Fruit fly (Drosophila melanogaster): ENCODE measurements around the gene Ssu72.

Gene Ssu72

DNA sequence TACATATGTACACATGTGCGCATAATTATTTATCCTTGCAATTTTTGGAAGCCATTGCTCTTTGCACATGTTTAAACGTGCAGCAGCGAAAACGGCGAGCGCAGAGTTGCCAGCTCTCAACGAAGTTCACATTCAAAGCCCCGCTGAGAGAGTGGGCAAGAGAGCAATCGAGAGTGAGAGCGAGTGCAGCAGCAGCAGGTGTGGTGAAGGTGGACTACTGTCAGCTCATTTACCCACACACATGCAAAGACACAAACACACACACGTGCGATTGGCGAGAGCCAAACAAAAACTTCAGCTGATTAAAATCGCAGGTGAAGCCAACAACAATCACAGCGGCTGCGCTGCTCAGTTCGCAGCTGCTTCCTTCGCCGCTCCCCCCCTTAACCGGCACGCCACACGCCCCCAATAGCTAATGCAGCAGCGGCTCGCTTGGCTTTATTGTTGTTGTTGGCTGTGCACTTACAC lies 33.0 kb upstream of the Ssu72 start:
- TF ChIP-seq bab1 (GFP tag; optimal IDR thresholded peaks at IDR 0.05) = peak; percentile 16
- TF ChIP-seq cnc (optimal IDR thresholded peaks at IDR 0.05) = no peak
- peak; percentile 64 for TF ChIP-seq cic (GFP tag; optimal IDR thresholded peaks at IDR 0.05)
- no peak for TF ChIP-seq Hr96 (GFP tag; optimal IDR thresholded peaks at IDR 0.05)
- peak; percentile 90 for TF ChIP-seq Mnt (GFP tag; optimal IDR thresholded peaks at IDR 0.05)
- peak; percentile 78 for TF ChIP-seq pad (GFP tag; optimal IDR thresholded peaks at IDR 0.05)
- TF ChIP-seq CG11617 (GFP tag; optimal IDR thresholded peaks at IDR 0.05) = peak; percentile 12
- peak; percentile 25 for TF ChIP-seq CG14711 (tag; optimal IDR thresholded peaks at IDR 0.05)
- peak; percentile 60 for TF ChIP-seq tj (GFP tag; optimal IDR thresholded peaks at IDR 0.05)
- no peak for TF ChIP-seq CG7045 (GFP tag; optimal IDR thresholded peaks at IDR 0.05)
- no peak for TF ChIP-seq toe (GFP tag; optimal IDR thresholded peaks at IDR 0.05)
- TF ChIP-seq CG12768 (GFP tag; optimal IDR thresholded peaks at IDR 0.05) = peak; percentile 17
- peak; percentile 10 for TF ChIP-seq CG7101 (tag; optimal IDR thresholded peaks at IDR 0.05)

DNA sequence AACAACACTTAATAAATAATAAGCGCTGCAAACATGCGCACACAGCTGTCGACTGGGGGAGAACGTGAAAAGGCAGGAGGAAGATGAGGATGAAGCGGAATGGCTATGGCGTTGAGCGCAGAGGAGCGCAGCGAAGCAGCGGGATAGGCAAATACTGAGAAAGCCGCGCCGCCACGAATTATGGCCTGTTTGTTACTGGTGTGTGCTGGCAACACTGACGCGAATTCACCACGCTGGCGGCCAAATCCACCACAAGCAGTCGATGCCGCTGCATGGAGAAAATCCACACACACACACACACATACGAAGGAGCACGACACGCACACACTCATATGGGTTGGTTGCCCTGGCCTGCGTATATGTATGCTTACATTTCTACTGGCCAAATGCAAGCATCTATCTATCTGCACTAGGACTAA lies 27.4 kb upstream of the Ssu72 start:
- TF ChIP-seq CG5204 (GFP tag; optimal IDR thresholded peaks at IDR 0.05) (no peak), toe (GFP tag; optimal IDR thresholded peaks at IDR 0.05) (no peak), CG11617 (GFP tag; optimal IDR thresholded peaks at IDR 0.05) (peak; percentile 9), ovo (GFP tag; optimal IDR thresholded peaks at IDR 0.05) (no peak), CG7045 (GFP tag; optimal IDR thresholded peaks at IDR 0.05) (no peak), kay (GFP tag; ENCODE audit: borderline replicate concordance) (no peak), CG33017 (tag; optimal IDR thresholded peaks at IDR 0.05) (peak; percentile 19), pad (GFP tag; optimal IDR thresholded peaks at IDR 0.05) (peak; percentile 98), tj (GFP tag; optimal IDR thresholded peaks at IDR 0.05) (peak; percentile 5), CG7101 (tag; optimal IDR thresholded peaks at IDR 0.05) (peak; percentile 13), bab1 (GFP tag; optimal IDR thresholded peaks at IDR 0.05) (peak; percentile 27), Hr96 (GFP tag; optimal IDR thresholded peaks at IDR 0.05) (no peak), Clk (GFP tag; optimal IDR thresholded peaks at IDR 0.05) (no peak), Crg-1 (GFP tag; optimal IDR thresholded peaks at IDR 0.05) (no peak), cic (GFP tag; optimal IDR thresholded peaks at IDR 0.05) (peak; percentile 6), CG14711 (tag; optimal IDR thresholded peaks at IDR 0.05) (peak; percentile 71), CG12768 (GFP tag; optimal IDR thresholded peaks at IDR 0.05) (peak; percentile 4), CG1620 (GFP tag; optimal IDR thresholded peaks at IDR 0.05) (peak; percentile 4), Mnt (GFP tag; optimal IDR thresholded peaks at IDR 0.05) (peak; percentile 50), cnc (optimal IDR thresholded peaks at IDR 0.05) (no peak)

DNA sequence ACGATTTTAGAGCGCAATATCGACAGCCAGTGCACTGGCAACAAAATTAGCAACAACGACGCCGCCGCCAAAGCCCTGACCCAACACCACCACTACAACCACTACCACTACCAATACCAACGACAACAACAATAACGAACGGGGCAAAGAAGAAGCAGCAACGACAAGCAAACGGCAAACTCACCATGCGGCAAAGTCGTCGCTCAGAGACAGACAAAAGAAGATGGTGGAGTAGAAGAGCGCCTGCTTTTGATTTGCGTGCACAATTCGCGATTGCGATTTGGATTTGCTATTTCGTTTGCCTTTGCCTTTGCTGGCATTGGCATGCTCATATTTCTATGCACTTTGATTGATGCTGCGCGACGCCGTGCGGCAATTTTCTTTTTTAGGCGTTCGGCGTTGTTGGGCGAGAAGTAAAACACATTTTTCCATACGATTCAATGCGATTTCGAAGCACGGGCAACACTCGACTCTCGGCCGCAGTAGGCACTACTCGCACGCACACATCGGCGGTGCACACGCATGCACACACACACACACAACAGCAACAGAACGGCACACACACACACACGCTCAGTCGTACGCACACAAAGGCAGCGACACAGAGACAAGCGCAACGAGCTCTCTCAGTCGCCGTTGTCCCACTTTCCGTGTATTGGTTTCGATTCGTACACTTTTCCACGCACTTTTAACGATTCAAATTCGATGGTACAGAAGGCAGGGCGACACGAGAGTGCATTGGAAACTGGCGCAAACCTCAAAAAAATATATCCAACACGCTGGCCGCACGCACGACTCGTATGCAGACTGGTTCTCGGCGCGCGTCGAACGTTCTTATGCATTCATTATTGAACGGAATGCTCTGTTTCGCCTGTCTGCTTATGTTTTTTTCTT lies 26.7 kb upstream of the Ssu72 start:
- no peak for TF ChIP-seq toe (GFP tag; optimal IDR thresholded peaks at IDR 0.05)
- no peak for TF ChIP-seq Clk (GFP tag; optimal IDR thresholded peaks at IDR 0.05)
- no peak for TF ChIP-seq cnc (optimal IDR thresholded peaks at IDR 0.05)
- peak; percentile 26 for TF ChIP-seq tj (GFP tag; optimal IDR thresholded peaks at IDR 0.05)
- no peak for TF ChIP-seq Crg-1 (GFP tag; optimal IDR thresholded peaks at IDR 0.05)
- TF ChIP-seq ovo (GFP tag; optimal IDR thresholded peaks at IDR 0.05) = no peak
- no peak for TF ChIP-seq CG33017 (tag; optimal IDR thresholded peaks at IDR 0.05)
- TF ChIP-seq CG14711 (tag; optimal IDR thresholded peaks at IDR 0.05) = no peak
- peak; percentile 96 for TF ChIP-seq pad (GFP tag; optimal IDR thresholded peaks at IDR 0.05)
- peak; percentile 48 for TF ChIP-seq bab1 (GFP tag; optimal IDR thresholded peaks at IDR 0.05)
- TF ChIP-seq kay (GFP tag; ENCODE audit: borderline replicate concordance) = no peak
- no peak for TF ChIP-seq cic (GFP tag; optimal IDR thresholded peaks at IDR 0.05)
- no peak for TF ChIP-seq Hr96 (GFP tag; optimal IDR thresholded peaks at IDR 0.05)
- TF ChIP-seq CG7045 (GFP tag; optimal IDR thresholded peaks at IDR 0.05) = no peak
- TF ChIP-seq CG12768 (GFP tag; optimal IDR thresholded peaks at IDR 0.05) = no peak
- no peak for TF ChIP-seq CG5204 (GFP tag; optimal IDR thresholded peaks at IDR 0.05)
- no peak for TF ChIP-seq CG1620 (GFP tag; optimal IDR thresholded peaks at IDR 0.05)
- TF ChIP-seq CG7101 (tag; optimal IDR thresholded peaks at IDR 0.05) = peak; percentile 26
- peak; percentile 4 for TF ChIP-seq Mnt (GFP tag; optimal IDR thresholded peaks at IDR 0.05)
- TF ChIP-seq CG11617 (GFP tag; optimal IDR thresholded peaks at IDR 0.05) = no peak

DNA sequence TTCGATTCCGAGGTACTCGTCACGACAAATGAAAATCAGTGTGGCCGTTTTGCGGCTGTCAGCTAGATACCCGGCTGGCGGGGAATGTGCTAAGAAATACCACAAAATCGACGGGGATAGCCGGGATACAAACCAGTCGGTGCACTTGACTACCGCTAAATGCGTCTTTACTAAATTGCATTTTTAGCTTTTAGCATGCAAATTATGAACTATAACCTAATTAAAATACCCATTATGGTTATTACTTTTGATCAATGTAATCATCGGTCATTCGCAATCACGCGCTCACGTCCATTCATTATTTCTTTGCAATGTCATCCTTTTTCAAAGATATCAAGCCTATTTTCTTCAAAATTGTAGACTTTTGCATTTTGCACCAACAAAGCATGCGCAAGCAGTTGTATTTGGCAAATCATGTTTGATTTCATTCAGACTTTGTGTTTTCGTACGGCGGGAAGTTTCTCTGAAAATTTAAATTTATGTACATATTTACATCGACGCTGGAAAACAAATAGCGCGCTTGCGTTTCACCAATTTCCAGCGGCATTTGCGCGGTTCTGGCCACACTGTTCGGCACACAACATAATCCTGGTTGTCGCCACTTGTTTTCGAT lies 25.9 kb upstream of the Ssu72 start, which contains the start of gene Rcd-1:
Gene Rcd-1 (plus strand): TSS at position 440 of the 613 bp plus-strand sequence.
- TF ChIP-seq pad (GFP tag; optimal IDR thresholded peaks at IDR 0.05) (no peak), bab1 (GFP tag; optimal IDR thresholded peaks at IDR 0.05) (no peak), tj (GFP tag; optimal IDR thresholded peaks at IDR 0.05) (no peak), cic (GFP tag; optimal IDR thresholded peaks at IDR 0.05) (no peak), CG14711 (tag; optimal IDR thresholded peaks at IDR 0.05) (no peak), CG1620 (GFP tag; optimal IDR thresholded peaks at IDR 0.05) (no peak), Crg-1 (GFP tag; optimal IDR thresholded peaks at IDR 0.05) (no peak), cnc (optimal IDR thresholded peaks at IDR 0.05) (no peak), CG12768 (GFP tag; optimal IDR thresholded peaks at IDR 0.05) (no peak), CG5204 (GFP tag; optimal IDR thresholded peaks at IDR 0.05) (no peak), CG11617 (GFP tag; optimal IDR thresholded peaks at IDR 0.05) (no peak), Clk (GFP tag; optimal IDR thresholded peaks at IDR 0.05) (no peak), CG7045 (GFP tag; optimal IDR thresholded peaks at IDR 0.05) (no peak), kay (GFP tag; ENCODE audit: borderline replicate concordance) (no peak), ovo (GFP tag; optimal IDR thresholded peaks at IDR 0.05) (no peak), CG33017 (tag; optimal IDR thresholded peaks at IDR 0.05) (no peak), Mnt (GFP tag; optimal IDR thresholded peaks at IDR 0.05) (no peak), toe (GFP tag; optimal IDR thresholded peaks at IDR 0.05) (no peak), Hr96 (GFP tag; optimal IDR thresholded peaks at IDR 0.05) (no peak), CG7101 (tag; optimal IDR thresholded peaks at IDR 0.05) (no peak)

All from whole organism, adult.